Worm (Caenorhabditis elegans): ENCODE results near the gene rps-29.

- TF ChIP-seq unc-39 (tag; optimal IDR thresholded peaks at IDR 0.05) (no peak), lsy-2 (tag; optimal IDR thresholded peaks at IDR 0.05) (no peak)
These were observed 38.9 kb downstream of the rps-29 start, which contains the start of gene zip-2 for ce11 chrIII:832855-833504.
